Worm (Caenorhabditis elegans) whole organism, L4/young adult: Measurements from ENCODE around the gene C44F1.1.

Experiments
- W03F9.2 ChIP-seq: fragments of 150-350 bp; optimal IDR thresholded peaks from 2 replicates; lab custom pipeline; 2014; ENCODE audit warnings: missing biosample characterization, missing genetic modification characterization
- dao-5 ChIP-seq: sonication (generic microtip); optimal IDR thresholded peaks from 2 replicates; lab custom pipeline; 2016; ENCODE audit warnings: missing genotype, missing genetic modification characterization, moderate library complexity, missing compliant biosample characterization
- him-1 ChIP-seq: sonication (generic microtip); optimal IDR thresholded peaks from 2 replicates; lab custom pipeline; 2016; ENCODE audit warnings: missing genotype, missing genetic modification reagents, missing genetic modification characterization, missing compliant biosample characterization

Gene C44F1.1

DNA sequence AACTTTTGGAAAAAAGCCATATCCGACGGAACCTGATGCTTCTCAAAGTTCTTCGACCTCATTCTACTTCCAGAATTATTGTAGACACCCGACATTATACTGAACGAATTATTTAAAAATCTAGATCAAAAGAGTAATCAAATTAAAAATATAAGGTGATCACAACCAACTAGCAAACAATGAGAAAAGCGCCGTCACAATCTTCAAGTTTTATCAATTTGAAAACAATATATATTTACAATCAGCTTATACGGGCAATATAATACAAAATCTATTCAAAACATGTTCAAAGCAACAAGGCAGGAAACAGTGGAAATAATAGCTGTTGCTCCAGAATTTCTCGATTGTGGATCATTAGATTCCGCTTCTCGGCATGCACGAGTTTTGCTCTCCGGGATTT, 40.5 kb downstream of the C44F1.1 start, which contains the start of gene C14B1.12:
Gene C14B1.12, minus strand, starts transcription at position 101 of the 400 bp plus-strand sequence.
- TF ChIP-seq W03F9.2 (tag; lab: Kevin White, UChicago) (no peak), him-1 (no peak), dao-5 (tag; lab: Kevin White, UChicago) (no peak)

DNA sequence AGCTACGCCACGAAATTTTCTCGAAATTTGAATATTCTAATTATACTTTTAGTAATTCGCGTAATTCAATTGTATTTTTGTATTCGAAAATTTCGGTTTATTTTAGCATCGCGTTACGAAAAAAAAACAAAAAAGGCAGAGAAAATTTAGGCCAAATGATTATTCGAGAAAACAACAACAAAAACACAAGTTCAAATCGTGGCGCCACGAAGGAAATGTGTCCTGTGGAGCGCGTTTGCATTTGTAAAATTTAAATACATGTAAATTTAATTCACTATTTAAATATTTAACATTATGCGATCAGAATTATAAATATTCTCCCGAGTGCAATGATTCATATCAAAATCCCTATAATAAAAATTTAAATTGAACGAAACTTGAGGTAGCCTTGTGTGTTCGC, 41.6 kb downstream of the C44F1.1 start:
- TF ChIP-seq dao-5 (tag; lab: Kevin White, UChicago) (no peak), W03F9.2 (tag; lab: Kevin White, UChicago) (no peak), him-1 (no peak)

- no peak for TF ChIP-seq him-1
- no peak for TF ChIP-seq dao-5 (tag; lab: Kevin White, UChicago)
- TF ChIP-seq W03F9.2 (tag; lab: Kevin White, UChicago), result no peak
Measured at ce11 chrIII:3719564-3719963, 45.8 kb downstream of the C44F1.1 start, which contains the start of gene C14B1.8. TSS of gene C14B1.8 (minus strand) at chrIII:3719680.

- TF ChIP-seq W03F9.2 (tag; lab: Kevin White, UChicago), result no peak
- no peak for TF ChIP-seq dao-5 (tag; lab: Kevin White, UChicago)
- no peak for TF ChIP-seq him-1
Measured at ce11 chrIII:3716073-3716659, 49.2 kb downstream of the C44F1.1 start.

- TF ChIP-seq him-1, result no peak
- TF ChIP-seq W03F9.2 (tag; lab: Kevin White, UChicago), result no peak
- no peak for TF ChIP-seq dao-5 (tag; lab: Kevin White, UChicago)
Measured at ce11 chrIII:3713163-3713562, 52.2 kb downstream of the C44F1.1 start, which contains the start of gene nrde-1. TSS of gene nrde-1 (plus strand) at chrIII:3713463.
